Worm (Caenorhabditis elegans) whole organism, L3 larva: ENCODE measurements around the gene Y70C5A.3.
A peak's percentile ranks its signal among the peaks of the same experiment; 100 is the strongest.

Experiments used
- R02D3.7 ChIP-seq: fragments of 150-350 bp; optimal IDR thresholded peaks from 2 replicates; lab custom pipeline; 2014; ENCODE audit warnings: missing biosample characterization, missing genetic modification characterization
- aly-2 ChIP-seq: fragments of 150-350 bp; optimal IDR thresholded peaks from 2 replicates; lab custom pipeline; 2014; ENCODE audit warnings: missing biosample characterization, missing genetic modification characterization
- ama-1 ChIP-seq: fragments of 150-350 bp; optimal IDR thresholded peaks from 2 replicates; lab custom pipeline; 2018
- ceh-16 ChIP-seq: sonication (generic microtip); optimal IDR thresholded peaks from 2 replicates; lab custom pipeline; 2017; ENCODE audit warnings: missing biosample characterization, missing genetic modification characterization
- ceh-28 ChIP-seq: fragments of 150-350 bp; optimal IDR thresholded peaks from 2 replicates; lab custom pipeline; 2014; ENCODE audit warnings: missing biosample characterization, missing genetic modification reagents, missing genetic modification characterization
- ceh-9 ChIP-seq: sonication (generic microtip); optimal IDR thresholded peaks from 2 replicates; lab custom pipeline; 2018; ENCODE audit warnings: missing biosample characterization, missing genetic modification characterization
- egl-27 ChIP-seq: sonication (generic microtip); optimal IDR thresholded peaks from 4 replicates; lab custom pipeline; 2017; ENCODE audit warnings: missing biosample characterization, missing genetic modification reagents, missing genetic modification characterization
- egl-5 ChIP-seq: fragments of 150-350 bp; optimal IDR thresholded peaks from 2 replicates; lab custom pipeline; 2017; ENCODE audit warnings: missing biosample characterization, missing genetic modification reagents, missing genetic modification characterization, inconsistent platforms
- elt-1 ChIP-seq: fragments of 150-350 bp; optimal IDR thresholded peaks from 2 replicates; lab custom pipeline; 2014; ENCODE audit warnings: missing biosample characterization, missing genetic modification characterization
- elt-2 ChIP-seq: sonication (generic microtip); optimal IDR thresholded peaks from 2 replicates; lab custom pipeline; 2016; ENCODE audit warnings: missing genetic modification reagents, mild to moderate bottlenecking, missing genetic modification characterization, missing compliant biosample characterization
- elt-3 ChIP-seq, 3 experiments: fragments of 150-350 bp in 1 of 3; sonication (generic microtip) in 2 of 3; optimal IDR thresholded peaks; 2 replicates in 2 of 3; 4 replicates in 1 of 3; lab custom pipeline; 2014 to 2017; ENCODE audit warnings: missing biosample characterization in 3 of 3, missing genetic modification characterization in 3 of 3
- eor-1 ChIP-seq, 2 experiments: fragments of 150-350 bp; optimal IDR thresholded peaks; 2 replicates each; lab custom pipeline; 2014 to 2018; ENCODE audit warnings: missing biosample characterization in 2 of 2, missing genetic modification characterization in 2 of 2
- fkh-10 ChIP-seq: sonication (generic microtip); optimal IDR thresholded peaks from 2 replicates; lab custom pipeline; 2017; ENCODE audit warnings: missing biosample characterization, missing genetic modification reagents, missing genetic modification characterization
- fkh-2 ChIP-seq: fragments of 150-350 bp; optimal IDR thresholded peaks from 2 replicates; lab custom pipeline; 2014; ENCODE audit warnings: missing biosample characterization, missing genetic modification reagents, missing genetic modification characterization
- fos-1 ChIP-seq: fragments of 150-350 bp; optimal IDR thresholded peaks from 2 replicates; lab custom pipeline; 2014; ENCODE audit warnings: missing biosample characterization, missing genetic modification characterization
- lin-39 ChIP-seq: fragments of 150-350 bp; optimal IDR thresholded peaks from 2 replicates; lab custom pipeline; 2018; ENCODE audit warnings: missing biosample characterization, missing genetic modification reagents, missing genetic modification characterization
- lsy-12 ChIP-seq: sonication (generic microtip); optimal IDR thresholded peaks from 2 replicates; lab custom pipeline; 2016; ENCODE audit warnings: mild to moderate bottlenecking, missing genetic modification characterization, missing compliant biosample characterization
- mdl-1 ChIP-seq: fragments of 150-350 bp; optimal IDR thresholded peaks from 2 replicates; lab custom pipeline; 2014; ENCODE audit warnings: missing biosample characterization, missing genetic modification characterization
- nfya-1 ChIP-seq: sonication (generic microtip); optimal IDR thresholded peaks from 2 replicates; lab custom pipeline; 2017; ENCODE audit warnings: missing genetic modification characterization, mild to moderate bottlenecking, missing compliant biosample characterization, antibody characterized with exemption, moderate library complexity; ENCODE audit not compliant: insufficient read depth
- nhr-11 ChIP-seq: fragments of 150-350 bp; optimal IDR thresholded peaks from 2 replicates; lab custom pipeline; 2014; ENCODE audit warnings: missing biosample characterization, missing genetic modification characterization
- nhr-12 ChIP-seq: fragments of 150-350 bp; optimal IDR thresholded peaks from 2 replicates; lab custom pipeline; 2014; ENCODE audit warnings: missing biosample characterization, missing genetic modification characterization
- nhr-237 ChIP-seq: fragments of 150-350 bp; optimal IDR thresholded peaks from 2 replicates; lab custom pipeline; 2014; ENCODE audit warnings: missing biosample characterization, missing genetic modification characterization
- nhr-28 ChIP-seq: fragments of 150-350 bp; optimal IDR thresholded peaks from 2 replicates; lab custom pipeline; 2014; ENCODE audit warnings: missing biosample characterization, missing genetic modification characterization
- nhr-43 ChIP-seq: sonication (generic microtip); optimal IDR thresholded peaks from 2 replicates; lab custom pipeline; 2016; ENCODE audit warnings: mild to moderate bottlenecking, missing genetic modification characterization, missing compliant biosample characterization; ENCODE audit not compliant: poor library complexity, severe bottlenecking
- nhr-67 ChIP-seq: fragments of 150-350 bp; optimal IDR thresholded peaks from 2 replicates; lab custom pipeline; 2014; ENCODE audit warnings: missing biosample characterization, missing genetic modification characterization
- nhr-76 ChIP-seq: fragments of 150-350 bp; sonication (generic microtip); optimal IDR thresholded peaks from 5 replicates; lab custom pipeline; 2014; ENCODE audit warnings: missing biosample characterization, missing genetic modification characterization
- pqm-1 ChIP-seq: fragments of 150-350 bp; optimal IDR thresholded peaks from 2 replicates; lab custom pipeline; 2017; ENCODE audit warnings: missing biosample characterization, missing genetic modification characterization, inconsistent platforms
- sea-2 ChIP-seq: fragments of 150-350 bp; sonication (generic microtip); optimal IDR thresholded peaks from 4 replicates; lab custom pipeline; 2014; ENCODE audit warnings: missing biosample characterization, missing genetic modification reagents, missing genetic modification characterization
- unc-39 ChIP-seq: sonication (generic microtip); optimal IDR thresholded peaks from 4 replicates; lab custom pipeline; 2017; ENCODE audit warnings: missing biosample characterization, missing genetic modification characterization
- zag-1 ChIP-seq: fragments of 150-350 bp; optimal IDR thresholded peaks from 2 replicates; lab custom pipeline; 2014; ENCODE audit warnings: missing biosample characterization, missing genetic modification characterization
- ztf-11 ChIP-seq: fragments of 150-350 bp; optimal IDR thresholded peaks from 2 replicates; lab custom pipeline; 2014; ENCODE audit warnings: missing biosample characterization, missing genetic modification characterization
- ztf-4 ChIP-seq: fragments of 150-350 bp; optimal IDR thresholded peaks from 2 replicates; lab custom pipeline; 2014; ENCODE audit warnings: missing biosample characterization, missing genetic modification characterization

Gene Y70C5A.3

DNA sequence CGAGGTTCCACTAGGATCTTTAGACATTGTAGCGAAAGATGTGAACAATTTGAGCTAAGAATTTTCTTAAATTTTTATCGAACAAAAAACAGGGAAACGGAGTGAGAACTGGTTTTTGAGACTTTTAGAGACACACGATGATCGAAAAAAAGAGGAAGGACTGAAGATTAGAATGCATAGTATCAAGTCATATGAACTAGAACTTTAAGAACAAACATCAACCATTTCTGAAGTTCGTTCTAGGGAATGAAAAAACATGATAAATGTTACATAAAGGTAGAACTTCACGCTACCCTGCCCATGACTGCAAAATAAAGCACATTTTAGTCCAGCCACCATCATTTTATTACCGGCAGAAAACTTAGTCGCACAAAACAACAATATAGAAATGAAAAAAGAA is 25.6 kb upstream of the Y70C5A.3 start, which contains the start of gene W06G6.9:
TSS of gene W06G6.9 (minus strand) at position 101 of the 400 bp plus-strand sequence.
- no peak for TF ChIP-seq lsy-12 (tag; lab: Kevin White, UChicago)
- no peak for TF ChIP-seq elt-2 (tag; lab: Kevin White, UChicago)
- TF ChIP-seq R02D3.7 (tag; lab: Kevin White, UChicago) = no peak
- no peak for TF ChIP-seq elt-3 (tag; optimal IDR thresholded peaks at IDR 0.05; lab: Kevin White, UChicago)
- TF ChIP-seq elt-1 = no peak
- no peak for TF ChIP-seq zag-1
- no peak for TF ChIP-seq aly-2
- no peak for TF ChIP-seq nhr-237
- no peak for TF ChIP-seq nhr-12 (tag; lab: Kevin White, UChicago)
- TF ChIP-seq nhr-11 (tag; lab: Kevin White, UChicago) = no peak
- TF ChIP-seq nhr-67 (tag; lab: Kevin White, UChicago) = no peak
- TF ChIP-seq ama-1 (lab: Kevin White, UChicago) = no peak
- TF ChIP-seq eor-1 (tag; optimal IDR thresholded peaks at IDR 0.05; lab: Kevin White, UChicago) = no peak
- TF ChIP-seq fos-1 = no peak

DNA sequence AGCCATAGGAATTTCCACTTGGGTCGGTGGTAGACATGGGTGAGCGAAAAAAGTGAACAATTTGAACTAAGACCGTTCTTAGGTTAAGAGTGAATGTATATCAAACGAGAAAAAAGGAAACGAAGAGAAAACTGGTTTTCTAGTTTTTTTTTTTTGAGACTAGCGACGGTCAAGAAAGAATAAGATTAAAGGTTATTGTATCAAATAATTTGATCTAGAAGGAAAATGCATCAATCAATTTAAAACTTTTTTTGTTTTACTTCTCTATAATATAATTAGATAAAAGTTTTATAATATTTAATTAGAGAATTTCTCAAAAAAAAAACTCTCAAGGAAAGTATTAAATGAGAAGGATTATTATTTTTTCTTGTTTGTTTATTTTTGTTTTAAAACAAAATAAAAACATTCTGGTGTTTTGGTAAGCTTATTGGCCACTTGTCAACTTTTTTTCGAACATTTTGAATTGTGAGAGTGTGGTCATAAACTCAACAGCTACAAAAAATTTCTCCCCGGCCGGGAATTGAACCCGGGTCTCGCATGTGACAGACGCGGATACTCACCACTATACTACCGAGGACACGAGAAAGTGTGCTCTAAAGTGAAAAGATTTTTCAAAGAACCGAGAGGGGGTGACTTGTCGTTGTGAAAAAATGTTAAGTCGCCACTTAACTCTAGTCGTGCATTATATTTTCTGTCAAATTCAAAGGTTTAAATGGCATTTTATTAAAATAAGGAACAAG is 24.6 kb upstream of the Y70C5A.3 start, which contains the start of gene W06G6.17:
TSS of gene W06G6.17 (minus strand) at position 51 of the 740 bp plus-strand sequence.
- no peak for TF ChIP-seq lin-39 (tag; lab: Kevin White, UChicago)
- peak; percentile 11 for TF ChIP-seq elt-2 (tag; lab: Kevin White, UChicago)
- TF ChIP-seq, all 47 proteins: peak for 1

DNA sequence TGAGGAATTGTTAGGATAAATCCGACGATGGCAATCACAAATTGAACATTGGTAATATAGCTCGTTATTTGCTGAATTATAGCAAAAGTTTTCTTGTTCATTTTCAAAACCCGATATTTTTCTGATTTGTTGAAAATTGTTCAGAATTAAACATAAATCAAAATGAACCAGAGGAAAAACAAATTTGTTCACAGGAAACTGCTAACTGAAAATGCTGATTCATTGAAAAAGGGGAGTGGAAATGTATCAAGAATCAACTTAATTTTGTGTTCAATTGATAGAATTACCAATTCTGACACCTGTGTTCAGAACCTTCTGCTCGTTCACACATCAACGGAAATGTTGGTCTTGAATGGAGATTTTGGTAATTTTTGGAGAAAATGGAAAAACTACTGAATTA is 22.8 kb upstream of the Y70C5A.3 start, which contains the start of gene srw-77:
TSS of gene srw-77 (minus strand) at position 101 of the 400 bp plus-strand sequence.
- TF ChIP-seq elt-1 (no peak), aly-2 (no peak), nhr-43 (tag; lab: Kevin White, UChicago) (no peak), ceh-16 (tag; lab: Kevin White, UChicago) (no peak), pqm-1 (tag; lab: Kevin White, UChicago) (no peak), elt-2 (tag; lab: Kevin White, UChicago) (no peak), ceh-28 (tag; lab: Kevin White, UChicago) (no peak), nfya-1 (tag; lab: Kevin White, UChicago) (no peak), ztf-11 (tag; lab: Kevin White, UChicago) (no peak), ceh-9 (tag; lab: Kevin White, UChicago) (no peak), egl-5 (no peak), nhr-11 (tag; lab: Kevin White, UChicago) (no peak), nhr-76 (tag; lab: Kevin White, UChicago) (no peak), fkh-10 (no peak), mdl-1 (tag; lab: Kevin White, UChicago) (no peak), unc-39 (no peak)

DNA sequence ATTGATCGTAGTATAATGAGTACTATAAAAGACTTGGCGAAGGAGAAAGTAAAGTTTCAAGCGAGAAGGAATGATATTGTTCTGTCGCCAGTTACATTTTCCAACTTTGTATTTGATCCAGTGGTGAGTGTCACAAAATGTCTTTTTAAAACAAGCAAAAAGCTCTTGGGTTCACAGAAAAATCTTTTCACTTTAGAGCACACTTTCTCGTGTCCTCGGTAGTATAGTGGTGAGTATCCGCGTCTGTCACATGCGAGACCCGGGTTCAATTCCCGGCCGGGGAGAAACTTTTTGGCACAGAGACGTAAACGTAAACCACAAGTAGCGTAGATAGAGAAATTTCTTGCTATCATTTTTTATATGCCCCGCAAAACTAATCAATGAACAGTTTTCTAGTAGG is 19.6 kb upstream of the Y70C5A.3 start:
- no peak for TF ChIP-seq zag-1
- peak; percentile 32 for TF ChIP-seq elt-2 (tag; lab: Kevin White, UChicago)

DNA sequence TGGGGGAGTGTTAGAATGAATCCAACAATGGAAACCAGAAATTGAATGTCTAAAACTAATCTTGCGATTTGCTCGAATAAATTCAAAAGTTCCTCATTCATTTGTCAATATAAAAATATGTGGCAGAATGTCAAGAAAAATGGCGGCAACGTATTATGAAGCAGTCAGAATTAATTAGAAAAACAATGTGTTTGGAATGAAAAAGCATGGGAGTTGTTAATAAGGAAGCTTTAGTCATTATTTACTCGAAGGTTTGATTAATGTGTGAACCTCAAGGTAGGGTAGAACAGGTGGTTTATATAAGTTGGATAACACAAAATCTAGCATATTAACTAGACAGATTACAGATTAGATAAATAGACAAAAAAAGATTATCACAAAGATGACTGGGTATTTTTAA is 17.5 kb upstream of the Y70C5A.3 start, which contains the start of gene srw-76:
TSS of gene srw-76 (minus strand) at position 101 of the 400 bp plus-strand sequence.
- no peak for TF ChIP-seq ceh-16 (tag; lab: Kevin White, UChicago)
- no peak for TF ChIP-seq ama-1 (lab: Kevin White, UChicago)
- TF ChIP-seq nhr-28 (tag; lab: Kevin White, UChicago) = no peak
- no peak for TF ChIP-seq egl-27
- no peak for TF ChIP-seq ztf-11 (tag; lab: Kevin White, UChicago)
- no peak for TF ChIP-seq mdl-1 (tag; lab: Kevin White, UChicago)
- no peak for TF ChIP-seq nfya-1 (tag; lab: Kevin White, UChicago)
- TF ChIP-seq sea-2 (GFP tag; lab: Kevin White, UChicago) = no peak
- no peak for TF ChIP-seq fkh-2
- TF ChIP-seq fkh-10 = no peak
- no peak for TF ChIP-seq ztf-4 (tag; lab: Kevin White, UChicago)
